Worm (Caenorhabditis elegans) whole organism, L4 larva: ENCODE data around the gene dhcr-24.

ENCODE experiments used
- aha-1 ChIP-seq: fragments of 150-350 bp; peaks from one replicate; lab custom pipeline; 2014; ENCODE audit warnings: missing biosample characterization, missing genetic modification characterization
- dpl-1 ChIP-seq: fragments of 150-350 bp; optimal IDR thresholded peaks from 2 replicates; lab custom pipeline; 2014; ENCODE audit warnings: missing biosample characterization, missing genetic modification reagents, missing genetic modification characterization
- duxl-1 ChIP-seq: sonication (generic microtip); optimal IDR thresholded peaks from 2 replicates; lab custom pipeline; 2016; ENCODE audit warnings: mild to moderate bottlenecking, missing genetic modification characterization, moderate library complexity, missing compliant biosample characterization; ENCODE audit not compliant: poor library complexity
- lin-38 ChIP-seq: fragments of 200-800 bp; sonication (Bioruptor generic); IDR thresholded peaks from 2 replicates; pipeline ENCODE4 v1.3.6; 2022; ENCODE audit warnings: missing genetic modification reagents, missing genetic modification characterization, missing compliant biosample characterization
- mxl-2 ChIP-seq: fragments of 200-800 bp; sonication (Bioruptor generic); conservative IDR thresholded peaks from 2 replicates; pipeline ENCODE4 v1.3.6; 2022; ENCODE audit warnings: missing genetic modification reagents, missing genetic modification characterization, missing compliant biosample characterization
- nhr-237 ChIP-seq: sonication (generic microtip); optimal IDR thresholded peaks from 2 replicates; lab custom pipeline; 2017; ENCODE audit warnings: missing biosample characterization, missing genetic modification characterization
- nhr-42 ChIP-seq: fragments of 200-800 bp; sonication (Bioruptor generic); IDR thresholded peaks from 2 replicates; pipeline ENCODE4 v1.3.6; 2022; ENCODE audit warnings: missing genetic modification characterization, missing compliant biosample characterization
- tra-1 ChIP-seq: fragments of 200-800 bp; sonication (Bioruptor generic); IDR thresholded peaks from 2 replicates; pipeline ENCODE4 v1.3.6; 2022; ENCODE audit warnings: missing genetic modification reagents, missing genetic modification characterization, missing compliant biosample characterization
- unc-62 ChIP-seq, 3 experiments: fragments of 150-350 bp in 1 of 3; sonication (generic microtip); optimal IDR thresholded peaks in 2 of 3; peaks in 1 of 3; 1 replicate in 1 of 3; 2 replicates in 2 of 3; lab custom pipeline; 2014 to 2017; ENCODE audit warnings: missing biosample characterization in 3 of 3, missing genetic modification characterization in 3 of 3, missing genetic modification reagents in 3 of 3, missing genotype in 1 of 3

Gene dhcr-24

ce11 chrX:2515224-2515623 lies 48.7 kb downstream of the dhcr-24 start, which contains the start of gene syg-1:
Gene syg-1, minus strand, starts transcription at chrX:2515324.
- TF ChIP-seq nhr-42 (GFP tag; lab: Robert Waterston, UW) (no peak), tra-1 (no peak), duxl-1 (tag; lab: Kevin White, UChicago) (no peak), lin-38 (no peak), aha-1 (tag; lab: Kevin White, UChicago) (no peak), mxl-2 (no peak)

ce11 chrX:2513667-2514198 lies 50.2 kb downstream of the dhcr-24 start:
- TF ChIP-seq unc-62 (GFP tag; optimal IDR thresholded peaks at IDR 0.05 in 1 of 2; lab: Kevin White, UChicago), result peak in 1 of 2 experiments; percentile 50
- no peak for TF ChIP-seq unc-62 (tag; optimal IDR thresholded peaks at IDR 0.05; lab: Kevin White, UChicago)
- no peak for TF ChIP-seq nhr-237
- TF ChIP-seq dpl-1 (GFP tag; lab: Kevin White, UChicago), result no peak
